Fruit fly (Drosophila melanogaster): ENCODE results near the gene CIAPIN1.

CIAPIN1 gene

DNA sequence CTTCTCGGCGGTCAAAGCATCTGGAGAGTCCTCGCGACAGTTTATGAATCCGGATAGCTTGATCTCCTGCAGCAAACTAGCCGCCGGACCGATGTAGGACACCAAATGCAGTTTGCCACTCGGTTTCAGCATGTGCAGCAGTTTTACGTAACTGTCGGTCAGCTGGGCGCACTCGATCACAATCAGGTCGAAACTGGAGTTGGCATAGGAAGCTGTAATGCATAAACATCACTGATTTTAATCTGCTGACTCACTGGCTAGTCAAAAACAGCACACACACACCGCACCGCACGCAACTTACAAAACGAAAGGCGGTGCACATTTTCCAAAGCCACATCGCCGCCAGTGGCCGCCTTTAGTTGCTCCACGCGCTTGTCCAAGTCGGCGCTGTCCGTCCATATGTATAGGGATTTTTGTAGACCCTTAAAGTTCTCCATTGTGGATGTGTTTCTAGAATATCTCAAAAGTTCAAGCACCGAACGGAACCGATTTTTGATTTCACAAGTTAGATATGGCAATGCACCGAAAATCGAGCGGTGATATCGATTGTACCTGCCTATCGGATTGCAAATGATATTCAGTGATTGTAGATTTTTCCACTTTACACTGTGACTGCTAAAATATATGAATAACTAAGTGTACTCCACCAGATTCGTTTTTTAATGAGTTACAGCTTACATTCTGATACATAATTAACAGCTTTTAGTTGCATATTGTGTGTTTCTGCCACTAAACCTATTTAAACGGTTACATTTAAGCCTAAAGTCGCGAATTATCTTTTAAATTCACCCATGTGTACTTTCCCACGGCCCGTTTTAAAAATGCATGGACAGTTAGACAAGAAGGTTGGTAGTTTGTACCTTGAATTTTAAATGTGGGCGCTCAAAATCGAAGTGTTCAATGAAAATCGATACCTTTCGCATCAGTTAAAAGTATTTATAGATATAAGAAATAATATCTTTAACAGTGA, at the start of gene CIAPIN1:
Gene CIAPIN1, minus strand, starts transcription at position 523 of the 970 bp plus-strand sequence.
- no peak for TF ChIP-seq noc (tag; optimal IDR thresholded peaks at IDR 0.05)

- no peak for TF ChIP-seq noc (tag; optimal IDR thresholded peaks at IDR 0.05)
Measured at dm6 chr2L:15074465-15074864, 35.8 kb upstream of the CIAPIN1 start, which contains the start of gene wwk. TSS of gene wwk (plus strand) at chr2L:15074776.

DNA sequence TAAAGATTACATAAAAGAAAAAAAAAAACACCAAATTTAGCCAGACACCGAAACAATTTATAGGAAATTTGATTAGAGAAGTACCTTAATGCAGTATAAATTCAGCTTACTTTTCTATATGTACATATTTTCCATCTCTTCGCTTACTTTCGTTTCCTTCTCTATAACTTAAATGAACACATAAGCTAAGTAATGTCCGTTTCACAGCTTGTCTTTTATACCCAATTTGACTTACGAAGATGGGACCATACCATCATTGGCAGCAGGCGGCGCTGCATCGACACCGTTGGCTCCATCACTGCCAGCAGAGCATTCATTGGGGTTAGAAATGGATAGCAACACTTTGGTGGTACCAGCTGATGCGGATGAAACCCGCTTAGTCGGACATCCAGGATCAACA, 31.6 kb upstream of the CIAPIN1 start, which contains the start of gene vig:
Gene vig, minus strand, starts transcription at position 101 of the 400 bp plus-strand sequence.
- TF ChIP-seq noc (tag; optimal IDR thresholded peaks at IDR 0.05) = no peak

- TF ChIP-seq noc (tag; optimal IDR thresholded peaks at IDR 0.05) = peak; percentile 47
Measured at dm6 chr2L:15067832-15068231, 29.2 kb upstream of the CIAPIN1 start.

DNA sequence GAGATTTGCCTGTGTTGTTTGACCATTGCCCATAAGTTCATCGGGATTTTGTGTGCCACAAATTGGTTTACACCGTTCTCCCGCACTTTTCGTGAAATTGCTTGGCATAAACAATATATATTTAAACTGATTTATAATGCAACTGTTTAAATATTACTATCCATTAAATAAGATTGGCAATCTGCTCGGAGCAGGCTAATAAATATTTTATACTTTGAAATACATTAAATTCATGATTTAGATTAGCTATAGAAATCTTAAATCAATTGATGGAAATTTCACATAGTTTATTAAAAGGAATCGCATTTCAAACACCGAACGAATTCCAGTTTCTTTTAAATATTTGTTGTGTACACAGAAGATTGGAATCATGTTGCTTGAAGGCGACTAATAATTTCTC, 27.5 kb upstream of the CIAPIN1 start:
- TF ChIP-seq noc (tag; optimal IDR thresholded peaks at IDR 0.05) = no peak

- no peak for TF ChIP-seq noc (tag; optimal IDR thresholded peaks at IDR 0.05)
Measured at dm6 chr2L:15065663-15066062, 27.0 kb upstream of the CIAPIN1 start.

- no peak for TF ChIP-seq noc (tag; optimal IDR thresholded peaks at IDR 0.05)
Measured at dm6 chr2L:15062095-15062494, 23.4 kb upstream of the CIAPIN1 start.

dm6 chr2L:15061368-15061767, 22.7 kb upstream of the CIAPIN1 start, which contains the start of the genes solo and vas:
TSS of gene solo (plus strand) at chr2L:15061656.
TSS of gene vas (plus strand) at chr2L:15061656.
- no peak for TF ChIP-seq noc (tag; optimal IDR thresholded peaks at IDR 0.05)

- no peak for TF ChIP-seq noc (tag; optimal IDR thresholded peaks at IDR 0.05)
Measured at dm6 chr2L:15060580-15061005, 21.9 kb upstream of the CIAPIN1 start, which contains the start of gene TfIIS. TSS of gene TfIIS (minus strand) at chr2L:15060757.

DNA sequence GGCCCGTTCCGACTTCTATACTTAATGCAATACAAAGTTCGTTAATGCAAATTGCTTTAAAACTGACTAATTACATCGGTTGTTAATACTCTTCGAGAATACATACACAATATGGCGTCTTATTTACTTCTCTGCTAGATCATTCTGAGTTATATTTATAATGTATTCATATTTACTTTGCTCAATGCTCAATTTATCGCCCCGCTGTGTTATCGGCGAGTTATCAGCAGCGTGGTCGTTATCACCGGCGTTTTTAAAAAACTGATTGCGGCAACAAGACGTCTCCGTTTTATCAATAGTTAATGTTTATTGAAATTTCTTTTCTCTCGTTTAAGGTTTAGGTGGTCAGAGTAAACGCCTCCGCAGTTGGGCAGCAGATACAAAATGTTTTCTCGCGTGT, 20.3 kb upstream of the CIAPIN1 start:
- TF ChIP-seq noc (tag; optimal IDR thresholded peaks at IDR 0.05) = no peak

dm6 chr2L:15058118-15058402, 19.4 kb upstream of the CIAPIN1 start, which contains the start of gene CG33679:
TSS of gene CG33679 (plus strand) at chr2L:15058303.
- TF ChIP-seq noc (tag; optimal IDR thresholded peaks at IDR 0.05) = no peak

DNA sequence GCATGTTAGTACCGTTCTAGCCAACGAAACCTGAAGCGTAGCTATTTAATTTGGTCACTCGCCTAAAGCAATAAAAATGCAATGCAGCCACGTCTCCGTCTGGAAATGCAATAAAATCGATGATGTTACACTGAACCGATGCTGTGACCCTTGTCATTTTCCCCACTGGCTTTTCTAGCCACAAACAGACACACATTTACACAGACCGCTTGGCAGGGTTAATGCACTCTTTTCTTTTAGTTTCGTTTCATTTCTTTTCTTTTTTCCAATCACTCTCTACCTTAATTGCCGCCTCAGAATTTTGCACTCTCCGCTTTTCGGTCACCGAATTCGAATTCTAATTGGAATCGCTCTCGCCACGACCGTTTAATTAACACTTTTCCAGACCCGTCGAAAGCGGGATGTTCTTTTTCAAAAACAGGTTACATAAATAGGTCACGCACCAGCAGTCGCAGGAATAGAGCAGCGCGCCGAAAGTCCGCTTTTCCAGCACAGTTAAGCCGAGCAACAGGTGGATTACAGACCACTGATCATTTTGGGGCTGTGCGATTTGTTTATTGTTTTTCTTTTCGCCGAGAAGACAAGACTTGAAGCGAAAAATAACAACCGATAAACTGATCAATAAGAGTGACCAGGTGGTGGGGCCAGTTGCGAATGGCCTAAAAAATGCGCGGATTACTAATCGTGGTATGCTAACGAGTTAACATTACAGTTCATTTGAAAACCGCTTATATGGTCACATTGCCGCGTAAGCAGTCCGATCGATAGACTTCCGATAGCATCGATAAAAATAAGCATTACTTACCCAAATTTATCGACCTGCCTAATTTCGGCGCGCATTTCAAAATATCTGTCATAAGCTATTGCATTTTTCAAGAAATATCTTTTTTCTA, 18.8 kb upstream of the CIAPIN1 start, which contains the start of gene ck:
Gene ck, minus strand, starts transcription at position 638 of the 893 bp plus-strand sequence.
- no peak for TF ChIP-seq noc (tag; optimal IDR thresholded peaks at IDR 0.05)

- peak; percentile 65 for TF ChIP-seq noc (tag; optimal IDR thresholded peaks at IDR 0.05)
Measured at dm6 chr2L:15056359-15057220, 17.9 kb upstream of the CIAPIN1 start.

- no peak for TF ChIP-seq noc (tag; optimal IDR thresholded peaks at IDR 0.05)
Measured at dm6 chr2L:15055105-15055504, 16.4 kb upstream of the CIAPIN1 start.

dm6 chr2L:15052805-15053388, 14.2 kb upstream of the CIAPIN1 start:
- TF ChIP-seq noc (tag; optimal IDR thresholded peaks at IDR 0.05) = no peak

Measured in whole organism, larva.